Worm (Caenorhabditis elegans) whole organism, L1 larva: Measurements from ENCODE around the gene ula-1.
A peak's percentile ranks its signal among the peaks of the same experiment; 100 is the strongest.

Experiments used
- blmp-1 ChIP-seq: fragments of 150-350 bp; optimal IDR thresholded peaks from 2 replicates; lab custom pipeline; 2014; ENCODE audit warnings: missing biosample characterization, missing genetic modification characterization
- ceh-82 ChIP-seq, 3 experiments: fragments of 150-350 bp in 1 of 3; sonication (generic microtip) in 2 of 3; optimal IDR thresholded peaks; 2 replicates each; lab custom pipeline; 2014 to 2017; ENCODE audit warnings: missing biosample characterization in 3 of 3, missing genetic modification characterization in 3 of 3
- ceh-90 ChIP-seq: sonication (generic microtip); optimal IDR thresholded peaks from 2 replicates; lab custom pipeline; 2016; ENCODE audit warnings: missing genetic modification characterization, missing compliant biosample characterization
- dpl-1 ChIP-seq, 3 experiments: fragments of 150-350 bp in 2 of 3; sonication (generic microtip) in 1 of 3; optimal IDR thresholded peaks; 2 replicates each; lab custom pipeline; 2014 to 2017; ENCODE audit warnings: missing biosample characterization in 3 of 3, missing genetic modification characterization in 3 of 3, missing genetic modification reagents in 3 of 3
- efl-1 ChIP-seq, 4 experiments: fragments of 150-350 bp; optimal IDR thresholded peaks in 3 of 4; peaks in 1 of 4; 1 replicate in 1 of 4; 2 replicates in 3 of 4; lab custom pipeline; 2014; ENCODE audit warnings: missing biosample characterization in 2 of 4, missing genetic modification characterization in 2 of 4, missing genetic modification reagents in 2 of 4
- egl-13 ChIP-seq: sonication (generic microtip); optimal IDR thresholded peaks from 2 replicates; lab custom pipeline; 2016; ENCODE audit warnings: missing genotype, missing genetic modification reagents, missing genetic modification characterization, missing compliant biosample characterization
- fkh-4 ChIP-seq: sonication (generic microtip); optimal IDR thresholded peaks from 2 replicates; lab custom pipeline; 2016; ENCODE audit warnings: missing compliant biosample characterization, missing genetic modification characterization, borderline replicate concordance
- isw-1 ChIP-seq: fragments of 200-800 bp; sonication (Bioruptor generic); IDR thresholded peaks from 2 replicates; pipeline ENCODE4 v1.3.6; 2022; ENCODE audit warnings: missing genetic modification characterization, missing compliant biosample characterization
- lin-14 ChIP-seq: fragments of 200-800 bp; sonication (Bioruptor generic); optimal IDR thresholded peaks from 2 replicates; lab custom pipeline; 2018; ENCODE audit warnings: mild to moderate bottlenecking, missing genetic modification characterization, moderate library complexity, missing compliant biosample characterization
- lin-15B ChIP-seq: fragments of 150-350 bp; sonication (generic microtip); optimal IDR thresholded peaks from 3 replicates; lab custom pipeline; 2014; ENCODE audit warnings: missing biosample characterization, missing genetic modification characterization
- lsy-2 ChIP-seq, 2 experiments: fragments of 150-350 bp; optimal IDR thresholded peaks; 2 replicates each; lab custom pipeline; 2014; ENCODE audit warnings: missing biosample characterization in 2 of 2, missing genetic modification characterization in 2 of 2
- mab-9 ChIP-seq: fragments of 200-800 bp; sonication (Bioruptor generic); IDR thresholded peaks from 2 replicates; pipeline ENCODE4 v1.3.6; 2022; ENCODE audit warnings: missing genetic modification reagents, missing genetic modification characterization, missing compliant biosample characterization
- mdl-1 ChIP-seq, 2 experiments: fragments of 150-350 bp; optimal IDR thresholded peaks; 2 replicates each; lab custom pipeline; 2014 to 2017; ENCODE audit warnings: missing biosample characterization in 2 of 2, missing genetic modification characterization in 2 of 2, inconsistent platforms in 1 of 2
- mep-1 ChIP-seq: fragments of 150-350 bp; optimal IDR thresholded peaks from 2 replicates; lab custom pipeline; 2014; ENCODE audit warnings: missing biosample characterization, missing genetic modification characterization
- nhr-19 ChIP-seq: fragments of 200-800 bp; sonication (Bioruptor generic); conservative IDR thresholded peaks from 2 replicates; pipeline ENCODE4 v1.3.6; 2022; ENCODE audit warnings: missing genetic modification characterization, missing compliant biosample characterization
- nhr-237 ChIP-seq: fragments of 150-350 bp; optimal IDR thresholded peaks from 2 replicates; lab custom pipeline; 2014; ENCODE audit warnings: missing biosample characterization, missing genetic modification characterization
- nhr-47 ChIP-seq: sonication (generic microtip); optimal IDR thresholded peaks from 2 replicates; lab custom pipeline; 2016; ENCODE audit warnings: mild to moderate bottlenecking, missing genetic modification characterization, moderate library complexity, missing compliant biosample characterization
- nhr-71 ChIP-seq: sonication (generic microtip); optimal IDR thresholded peaks from 2 replicates; lab custom pipeline; 2016; ENCODE audit warnings: mild to moderate bottlenecking, missing genetic modification characterization, moderate library complexity, missing compliant biosample characterization
- nhr-85 ChIP-seq: sonication (generic microtip); peaks from one replicate; lab custom pipeline; 2016; ENCODE audit warnings: missing genetic modification characterization, inconsistent platforms, missing compliant biosample characterization
- nhr-90 ChIP-seq: sonication (generic microtip); optimal IDR thresholded peaks from 2 replicates; lab custom pipeline; 2016; ENCODE audit warnings: mild to moderate bottlenecking, missing genetic modification characterization, missing compliant biosample characterization; ENCODE audit not compliant: poor library complexity
- pag-3 ChIP-seq: sonication (generic microtip); optimal IDR thresholded peaks from 2 replicates; lab custom pipeline; 2017; ENCODE audit warnings: missing genetic modification characterization, mild to moderate bottlenecking, missing compliant biosample characterization, antibody characterized with exemption, borderline replicate concordance; ENCODE audit not compliant: insufficient read depth
- pax-3 ChIP-seq: fragments of 200-800 bp; sonication (Bioruptor generic); optimal IDR thresholded peaks from 2 replicates; lab custom pipeline; 2018; ENCODE audit warnings: mild to moderate bottlenecking, missing genetic modification characterization, moderate library complexity, missing compliant biosample characterization
- snpc-4 ChIP-seq: fragments of 150-350 bp; optimal IDR thresholded peaks from 2 replicates; lab custom pipeline; 2014; ENCODE audit warnings: missing biosample characterization, missing genetic modification characterization
- sox-4 ChIP-seq: sonication (generic microtip); optimal IDR thresholded peaks from 2 replicates; lab custom pipeline; 2016; ENCODE audit warnings: missing genetic modification characterization, missing compliant biosample characterization
- swsn-7 ChIP-seq: sonication (generic microtip); optimal IDR thresholded peaks from 2 replicates; lab custom pipeline; 2016; ENCODE audit warnings: missing genetic modification characterization, missing compliant biosample characterization
- unc-30 ChIP-seq: sonication (generic microtip); optimal IDR thresholded peaks from 2 replicates; lab custom pipeline; 2017; ENCODE audit warnings: missing biosample characterization, missing genetic modification characterization
- unc-86 ChIP-seq: sonication (generic microtip); optimal IDR thresholded peaks from 2 replicates; lab custom pipeline; 2016; ENCODE audit warnings: missing genetic modification characterization, missing compliant biosample characterization
- xbp-1 ChIP-seq: sonication (generic microtip); optimal IDR thresholded peaks from 2 replicates; lab custom pipeline; 2016; ENCODE audit warnings: missing genetic modification characterization, missing compliant biosample characterization
- zag-1 ChIP-seq: fragments of 150-350 bp; optimal IDR thresholded peaks from 2 replicates; lab custom pipeline; 2014; ENCODE audit warnings: missing biosample characterization, missing genetic modification characterization

Gene ula-1

ce11 chrIII:4950345-4950744 lies 30.2 kb upstream of the ula-1 start (continued):
- TF ChIP-seq isw-1 (GFP tag; lab: Robert Waterston, UW): peak; percentile 29
- TF ChIP-seq swsn-7 (tag; lab: Kevin White, UChicago): peak; percentile 44
- TF ChIP-seq unc-30: no peak
- peak in 1 of 2 experiments; percentile 19 for TF ChIP-seq mdl-1 (tag; optimal IDR thresholded peaks at IDR 0.05; lab: Kevin White, UChicago)
- peak; percentile 63 for TF ChIP-seq nhr-71 (tag; lab: Kevin White, UChicago)
- peak; percentile 5 to 34 (median 31) for TF ChIP-seq dpl-1 (GFP tag; optimal IDR thresholded peaks at IDR 0.05; lab: Kevin White, UChicago)

- peak; percentile 12 for TF ChIP-seq blmp-1 (tag; lab: Kevin White, UChicago)
- no peak for TF ChIP-seq pax-3 (tag; lab: Kevin White, UChicago)
- no peak for TF ChIP-seq pag-3 (tag; lab: Kevin White, UChicago)
- no peak for TF ChIP-seq egl-13 (tag; lab: Kevin White, UChicago)
Observed at ce11 chrIII:4948631-4949030, 28.5 kb upstream of the ula-1 start.

DNA sequence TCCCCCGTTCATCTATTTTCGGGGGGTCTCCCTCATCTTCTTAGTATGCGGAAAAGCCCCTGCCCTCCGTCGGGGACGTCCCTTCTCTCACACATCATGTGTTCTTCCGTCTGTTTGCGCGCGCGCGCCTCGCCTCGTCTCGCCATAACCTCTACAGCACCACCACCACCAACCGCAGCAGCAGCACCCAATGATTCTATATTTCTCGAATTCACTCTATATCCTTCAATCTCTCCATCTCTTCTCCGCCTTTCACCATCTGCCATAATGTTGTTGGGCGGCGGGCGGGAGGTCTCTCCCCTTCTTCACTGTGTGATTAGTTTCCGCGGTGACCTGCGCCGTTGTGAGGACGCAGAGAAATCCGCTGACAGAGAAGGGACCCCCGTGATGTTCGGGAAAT lies 27.2 kb upstream of the ula-1 start:
- TF ChIP-seq mab-9 (GFP tag; lab: Robert Waterston, UW) (no peak), mep-1 (peak; percentile 2), nhr-47 (tag; lab: Kevin White, UChicago) (no peak), nhr-19 (GFP tag; lab: Robert Waterston, UW) (no peak), isw-1 (GFP tag; lab: Robert Waterston, UW) (0 out of 2 replicates have a peak, but pooled peaks have one; percentile 10), sox-4 (no peak), unc-86 (peak; percentile 7), lin-14 (GFP tag; lab: Kevin White, UChicago) (peak; percentile 4), nhr-71 (tag; lab: Kevin White, UChicago) (peak; percentile 0), nhr-90 (tag; lab: Kevin White, UChicago) (no peak), nhr-237 (tag; lab: Kevin White, UChicago) (no peak), ceh-82 (tag; optimal IDR thresholded peaks at IDR 0.05; lab: Kevin White, UChicago) (peak in 1 of 3 experiments; percentile 0)

ce11 chrIII:4944213-4944612 lies 24.1 kb upstream of the ula-1 start, which contains the start of gene ntl-9:
TSS of gene ntl-9 (plus strand) at chrIII:4944513.
- no peak for TF ChIP-seq ceh-90 (tag; lab: Kevin White, UChicago)
- TF ChIP-seq nhr-237 (tag; lab: Kevin White, UChicago): no peak

ce11 chrIII:4939267-4939666 lies 19.1 kb upstream of the ula-1 start, which contains the start of gene rpb-2:
TSS of gene rpb-2 (plus strand) at chrIII:4939567.
- TF ChIP-seq nhr-85 (tag; lab: Kevin White, UChicago): no peak
- no peak for TF ChIP-seq efl-1 (optimal IDR thresholded peaks at IDR 0.05; lab: Kevin White, UChicago)
- TF ChIP-seq efl-1 (GFP tag; optimal IDR thresholded peaks at IDR 0.05 in 1 of 2; lab: Kevin White, UChicago): peak in 1 of 2 experiments; percentile 35

- no peak for TF ChIP-seq fkh-4
- TF ChIP-seq snpc-4 (tag; lab: Kevin White, UChicago): no peak
- no peak for TF ChIP-seq zag-1
- no peak for TF ChIP-seq nhr-19 (GFP tag; lab: Robert Waterston, UW)
- no peak for TF ChIP-seq lin-15B (tag; lab: Kevin White, UChicago)
- TF ChIP-seq efl-1 (optimal IDR thresholded peaks at IDR 0.05; lab: Kevin White, UChicago): no peak
- no peak for TF ChIP-seq efl-1 (GFP tag; optimal IDR thresholded peaks at IDR 0.05 in 1 of 2; lab: Kevin White, UChicago)
- TF ChIP-seq lsy-2 (tag; optimal IDR thresholded peaks at IDR 0.05; lab: Kevin White, UChicago): no peak
- TF ChIP-seq xbp-1 (tag; lab: Kevin White, UChicago): no peak
Observed at ce11 chrIII:4937022-4937421, 16.9 kb upstream of the ula-1 start, which contains the start of gene fsn-1. TSS of gene fsn-1 (plus strand) at chrIII:4937322.
